Worm (Caenorhabditis elegans) whole organism, midembryonic: ENCODE measurements around the gene F53E10.1.

Source experiments
- T22C8.4 ChIP-seq: fragments of 200-800 bp; sonication (Bioruptor generic); IDR thresholded peaks from 2 replicates; pipeline ENCODE4 v1.3.6; 2022; ENCODE audit warnings: missing genetic modification characterization, missing compliant biosample characterization
- cog-1 ChIP-seq: sonication (generic microtip); optimal IDR thresholded peaks from 2 replicates; lab custom pipeline; 2016; ENCODE audit warnings: missing genetic modification characterization, missing compliant biosample characterization
- flt-1 ChIP-seq: fragments of 200-800 bp; sonication (Bioruptor generic); IDR thresholded peaks from 2 replicates; pipeline ENCODE4 v1.3.6; 2022; ENCODE audit warnings: missing genetic modification characterization, missing compliant biosample characterization
- klf-2 ChIP-seq: fragments of 200-800 bp; sonication (Bioruptor generic); conservative IDR thresholded peaks from 2 replicates; pipeline ENCODE4 v1.3.6; 2022; ENCODE audit warnings: missing genetic modification reagents, missing genetic modification characterization, missing compliant biosample characterization
- med-1 ChIP-seq: sonication (generic microtip); optimal IDR thresholded peaks from 2 replicates; lab custom pipeline; 2017; ENCODE audit warnings: missing genetic modification characterization, mild to moderate bottlenecking, missing compliant biosample characterization, antibody characterized with exemption, missing genetic modification reagents; ENCODE audit not compliant: insufficient read depth
- ref-1 ChIP-seq: fragments of 200-800 bp; sonication (Bioruptor generic); conservative IDR thresholded peaks from 2 replicates; pipeline ENCODE4 v1.3.6; 2022; ENCODE audit warnings: missing genetic modification reagents, missing genetic modification characterization, missing compliant biosample characterization
- tab-1 ChIP-seq: fragments of 200-800 bp; sonication (Bioruptor generic); IDR thresholded peaks from 2 replicates; pipeline ENCODE4 v1.3.6; 2022; ENCODE audit warnings: missing genetic modification characterization, missing compliant biosample characterization
- ztf-23 ChIP-seq: fragments of 200-800 bp; sonication (Bioruptor generic); IDR thresholded peaks from 2 replicates; pipeline ENCODE4 v1.3.6; 2022; ENCODE audit warnings: missing genetic modification reagents, missing genetic modification characterization, missing compliant biosample characterization
- ztf-29 ChIP-seq: fragments of 200-800 bp; sonication (Bioruptor generic); IDR thresholded peaks from 2 replicates; pipeline ENCODE4 v1.3.6; 2022; ENCODE audit warnings: missing genetic modification reagents, missing genetic modification characterization, missing compliant biosample characterization

The F53E10.1 gene

ce11 chrV:2614986-2615687 is at the start of gene F53E10.1:
Gene F53E10.1 (plus strand): TSS chrV:2615310.
- TF ChIP-seq klf-2 (no peak), ztf-23 (GFP tag; lab: Robert Waterston, UW) (no peak)

ce11 chrV:2565525-2565924 is 49.6 kb upstream of the F53E10.1 start, which contains the start of gene Y45G12C.1:
Gene Y45G12C.1 (plus strand): TSS chrV:2565683.
- no peak for TF ChIP-seq med-1 (GFP tag; lab: Kevin White, UChicago)
- no peak for TF ChIP-seq flt-1 (GFP tag; lab: Robert Waterston, UW)

DNA sequence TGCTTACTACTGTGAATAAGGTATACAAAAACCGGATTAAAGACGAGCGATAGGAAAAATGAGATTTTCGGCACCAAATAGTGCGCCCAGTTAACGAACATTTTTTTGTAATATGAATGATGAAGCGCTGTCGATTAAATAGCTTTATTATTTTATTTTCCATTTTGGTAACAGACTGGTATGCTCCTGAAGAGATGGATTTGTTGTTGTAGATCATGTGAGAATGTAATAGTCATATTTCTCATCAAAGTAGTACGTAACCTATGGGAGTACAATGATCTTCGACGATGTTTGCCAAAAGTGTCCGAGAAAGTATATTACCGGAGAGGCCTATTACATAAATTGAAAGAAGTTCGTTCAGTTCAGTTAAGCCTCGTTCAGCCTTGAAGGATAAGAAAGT is 44.5 kb upstream of the F53E10.1 start, which contains the start of gene srj-19:
TSS of gene srj-19 (minus strand) at position 101 of the 400 bp plus-strand sequence.
- TF ChIP-seq ztf-23 (GFP tag; lab: Robert Waterston, UW) (no peak), ref-1 (GFP tag; lab: Robert Waterston, UW) (no peak), flt-1 (GFP tag; lab: Robert Waterston, UW) (no peak)

DNA sequence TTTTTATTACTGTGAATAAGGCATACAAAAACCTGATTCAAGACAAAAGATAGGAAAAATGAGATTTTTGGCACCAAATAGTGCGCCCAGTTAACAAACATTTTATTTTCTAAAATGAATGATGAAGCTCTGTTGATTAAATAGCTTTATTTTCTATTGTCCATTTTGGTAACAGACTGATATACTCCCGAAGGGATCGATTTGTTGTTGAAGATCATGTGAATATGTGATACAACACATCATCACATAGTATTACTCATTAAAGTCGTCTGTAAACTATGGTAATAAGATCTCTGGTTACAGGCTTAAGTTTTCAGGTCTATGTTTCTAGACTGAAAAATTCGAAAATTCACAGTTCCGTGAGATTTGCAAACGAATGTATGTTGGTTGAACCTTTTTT is 42.0 kb upstream of the F53E10.1 start, which contains the start of gene srj-20:
TSS of gene srj-20 (minus strand) at position 101 of the 400 bp plus-strand sequence.
- TF ChIP-seq ref-1 (GFP tag; lab: Robert Waterston, UW): no peak
- no peak for TF ChIP-seq ztf-29 (GFP tag; lab: Robert Waterston, UW)

ce11 chrV:2573881-2574280 is 41.2 kb upstream of the F53E10.1 start, which contains the start of gene nhr-290:
Gene nhr-290 (plus strand): TSS chrV:2574181.
- TF ChIP-seq ztf-23 (GFP tag; lab: Robert Waterston, UW): no peak
- no peak for TF ChIP-seq ztf-29 (GFP tag; lab: Robert Waterston, UW)
- TF ChIP-seq tab-1: no peak
- TF ChIP-seq ref-1 (GFP tag; lab: Robert Waterston, UW): no peak
- no peak for TF ChIP-seq klf-2

DNA sequence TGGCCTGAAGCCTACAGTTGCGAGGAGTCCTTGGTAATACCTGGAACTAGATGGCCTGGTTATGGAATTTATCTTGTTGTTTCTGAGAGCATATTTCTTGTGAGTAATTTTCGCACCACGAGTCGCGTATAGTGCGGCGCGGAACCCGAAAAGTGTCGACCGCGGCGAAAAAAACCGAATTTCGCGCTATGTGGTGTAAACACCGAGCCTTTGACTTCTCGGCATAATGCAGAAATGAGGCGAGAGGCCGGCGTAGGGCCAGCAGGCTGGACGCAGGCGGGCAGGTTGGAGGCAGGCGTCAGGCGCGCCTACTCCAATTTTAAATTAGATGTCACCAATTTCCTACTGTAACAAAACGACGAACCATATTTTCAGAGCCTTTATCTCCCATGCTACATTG is 39.4 kb upstream of the F53E10.1 start:
- no peak for TF ChIP-seq ztf-29 (GFP tag; lab: Robert Waterston, UW)
- no peak for TF ChIP-seq T22C8.4 (GFP tag; lab: Robert Waterston, UW)
- no peak for TF ChIP-seq cog-1
- no peak for TF ChIP-seq ref-1 (GFP tag; lab: Robert Waterston, UW)
- TF ChIP-seq ztf-23 (GFP tag; lab: Robert Waterston, UW): no peak
- no peak for TF ChIP-seq flt-1 (GFP tag; lab: Robert Waterston, UW)
- TF ChIP-seq tab-1: no peak
- no peak for TF ChIP-seq klf-2
- TF ChIP-seq med-1 (GFP tag; lab: Kevin White, UChicago): no peak

DNA sequence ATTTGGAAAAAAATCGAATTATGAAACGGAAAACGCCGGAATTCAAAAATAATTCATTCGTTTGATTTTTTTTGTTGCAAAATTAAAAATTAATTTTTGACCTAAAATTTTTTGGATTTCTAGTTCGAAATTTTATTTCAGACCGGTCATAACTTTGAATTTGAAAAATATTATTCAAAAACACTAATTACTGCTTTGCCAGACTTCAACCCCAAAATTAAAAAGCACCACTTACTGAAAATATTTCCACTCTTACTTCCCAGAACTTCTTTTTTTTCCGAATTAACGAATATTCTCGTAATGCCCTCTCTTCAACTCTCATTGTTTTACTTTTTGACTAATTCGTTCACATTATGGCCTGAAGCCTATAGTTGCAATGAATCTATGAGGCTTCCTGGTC is 37.5 kb upstream of the F53E10.1 start, which contains the start of gene srt-4:
TSS of gene srt-4 (plus strand) at position 301 of the 400 bp plus-strand sequence.
- TF ChIP-seq tab-1 (no peak), ref-1 (GFP tag; lab: Robert Waterston, UW) (no peak), klf-2 (no peak), ztf-29 (GFP tag; lab: Robert Waterston, UW) (no peak), flt-1 (GFP tag; lab: Robert Waterston, UW) (no peak), T22C8.4 (GFP tag; lab: Robert Waterston, UW) (no peak), ztf-23 (GFP tag; lab: Robert Waterston, UW) (no peak), cog-1 (no peak), med-1 (GFP tag; lab: Kevin White, UChicago) (no peak)

DNA sequence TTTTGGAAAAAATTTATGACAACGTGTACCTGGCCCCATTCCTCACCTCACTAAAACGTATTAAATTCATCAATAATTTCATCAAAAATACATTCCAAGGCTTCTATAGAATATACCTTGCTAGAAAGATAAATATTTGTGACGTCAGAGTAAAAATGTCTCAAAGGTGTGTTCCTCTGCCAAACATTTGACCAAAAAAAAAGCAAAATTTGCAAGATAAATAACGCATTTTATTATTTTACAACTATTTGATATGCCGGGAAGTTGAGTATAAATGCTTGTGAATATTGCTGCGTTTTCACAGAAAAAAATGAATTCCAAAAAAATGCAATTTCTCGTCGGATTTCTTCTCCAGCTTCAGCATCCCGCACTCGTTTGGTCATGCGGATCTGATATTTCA is 34.5 kb upstream of the F53E10.1 start, which contains the start of gene C29G2.3:
TSS of gene C29G2.3 (plus strand) at position 301 of the 400 bp plus-strand sequence.
- no peak for TF ChIP-seq flt-1 (GFP tag; lab: Robert Waterston, UW)
- TF ChIP-seq klf-2: no peak
- TF ChIP-seq cog-1: no peak
- no peak for TF ChIP-seq med-1 (GFP tag; lab: Kevin White, UChicago)
- no peak for TF ChIP-seq ref-1 (GFP tag; lab: Robert Waterston, UW)
- TF ChIP-seq tab-1: no peak
- no peak for TF ChIP-seq T22C8.4 (GFP tag; lab: Robert Waterston, UW)
- TF ChIP-seq ztf-29 (GFP tag; lab: Robert Waterston, UW): no peak
- no peak for TF ChIP-seq ztf-23 (GFP tag; lab: Robert Waterston, UW)

DNA sequence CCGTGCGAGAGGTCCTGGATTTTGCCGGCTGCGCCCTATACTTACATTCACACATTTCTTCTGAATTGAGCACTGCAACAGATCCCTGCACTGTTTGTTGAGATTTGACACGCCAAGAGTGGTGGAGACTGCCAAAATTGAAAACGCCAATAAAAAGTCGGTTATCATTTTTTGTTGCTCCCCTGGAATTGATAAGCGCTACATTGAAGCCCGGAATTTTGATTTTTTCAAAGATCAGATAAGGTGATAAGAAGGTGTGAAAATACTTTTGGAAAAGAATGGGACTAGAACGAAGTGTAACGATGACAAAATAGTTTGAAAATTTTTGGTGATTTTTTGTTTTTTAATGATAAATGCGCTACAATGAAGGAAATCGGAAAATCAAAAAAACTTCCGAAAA is 29.4 kb upstream of the F53E10.1 start, which contains the start of gene C29G2.6:
TSS of gene C29G2.6 (minus strand) at position 182 of the 400 bp plus-strand sequence.
- TF ChIP-seq T22C8.4 (GFP tag; lab: Robert Waterston, UW) (no peak), ztf-23 (GFP tag; lab: Robert Waterston, UW) (no peak), flt-1 (GFP tag; lab: Robert Waterston, UW) (no peak), tab-1 (no peak), ztf-29 (GFP tag; lab: Robert Waterston, UW) (no peak), ref-1 (GFP tag; lab: Robert Waterston, UW) (no peak), cog-1 (no peak), klf-2 (no peak), med-1 (GFP tag; lab: Kevin White, UChicago) (no peak)

DNA sequence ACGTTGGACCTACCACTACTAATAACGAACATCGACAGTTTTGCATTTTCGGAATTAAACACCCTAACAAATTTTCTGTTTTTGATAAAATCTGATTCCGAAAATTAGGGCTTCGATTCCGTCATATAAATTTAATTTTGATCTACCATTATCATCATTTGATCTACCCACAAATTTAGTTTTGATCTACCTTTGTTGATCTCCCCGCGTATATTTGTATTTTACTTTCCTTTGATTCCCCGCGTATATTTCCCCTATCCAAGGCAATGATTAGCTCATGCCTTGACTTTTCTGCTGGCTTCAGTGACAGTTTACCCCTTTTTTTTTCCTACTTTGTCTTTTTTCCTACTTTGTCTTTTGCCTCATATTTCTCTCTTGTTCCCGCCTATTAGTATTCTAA is 25.3 kb upstream of the F53E10.1 start:
- no peak for TF ChIP-seq flt-1 (GFP tag; lab: Robert Waterston, UW)
- TF ChIP-seq tab-1: no peak
- TF ChIP-seq ref-1 (GFP tag; lab: Robert Waterston, UW): no peak
- no peak for TF ChIP-seq klf-2
- no peak for TF ChIP-seq ztf-23 (GFP tag; lab: Robert Waterston, UW)
- no peak for TF ChIP-seq med-1 (GFP tag; lab: Kevin White, UChicago)
- no peak for TF ChIP-seq cog-1
- TF ChIP-seq T22C8.4 (GFP tag; lab: Robert Waterston, UW): no peak
- TF ChIP-seq ztf-29 (GFP tag; lab: Robert Waterston, UW): no peak
